Fruit fly (Drosophila melanogaster) Kc167 (cell line): Measurements from ENCODE around the gene Osi17.

Experiments
- Myc ChIP-seq: fragments of >200 bp; optimal IDR thresholded peaks from 2 replicates; lab custom pipeline; 2017; ENCODE audit warnings: missing external identifiers
- Sin3A ChIP-seq: fragments of >200 bp; optimal IDR thresholded peaks from 2 replicates; lab custom pipeline; 2018; ENCODE audit warnings: missing external identifiers
- h ChIP-seq: fragments of >200 bp; optimal IDR thresholded peaks from 3 replicates; lab custom pipeline; 2018; ENCODE audit warnings: missing external identifiers
- insv ChIP-seq: fragments of >200 bp; optimal IDR thresholded peaks from 3 replicates; lab custom pipeline; 2018; ENCODE audit warnings: missing external identifiers
- psq ChIP-seq: fragments of >200 bp; optimal IDR thresholded peaks from 2 replicates; lab custom pipeline; 2017; ENCODE audit warnings: missing external identifiers
- ttk ChIP-seq: sonication (Bioruptor generic); optimal IDR thresholded peaks from 2 replicates; lab custom pipeline; 2017; ENCODE audit warnings: missing external identifiers

The Osi17 gene

dm6 chr3R:6301257-6301839, 10.2 kb upstream of the Osi17 start, which contains the start of gene Osi15:
Osi15 (plus strand) TSS chr3R:6301804.
- no peak for TF ChIP-seq ttk (lab: Kevin White, UChicago)
- no peak for TF ChIP-seq Myc
- no peak for TF ChIP-seq Sin3A (lab: Kevin White, UChicago)
- no peak for TF ChIP-seq insv (lab: Kevin White, UChicago)
- TF ChIP-seq h (lab: Kevin White, UChicago): no peak
- no peak for TF ChIP-seq psq (lab: Kevin White, UChicago)

- TF ChIP-seq insv (lab: Kevin White, UChicago) (no peak), psq (lab: Kevin White, UChicago) (no peak), h (lab: Kevin White, UChicago) (no peak), ttk (lab: Kevin White, UChicago) (no peak), Sin3A (lab: Kevin White, UChicago) (no peak), Myc (no peak)
Observed at dm6 chr3R:6303738-6304137, 7.8 kb upstream of the Osi17 start, which contains the start of gene CG46396. CG46396 (plus strand) TSS chr3R:6304038.

- TF ChIP-seq ttk (lab: Kevin White, UChicago): no peak
Observed at dm6 chr3R:6304947-6305346, 6.6 kb upstream of the Osi17 start, which contains the start of gene Osi16. Osi16 (plus strand) TSS chr3R:6305247.

dm6 chr3R:6306584-6306983, 5.0 kb upstream of the Osi17 start, which contains the start of gene CG46026:
CG46026 (plus strand) TSS chr3R:6306884.
- no peak for TF ChIP-seq Myc
- no peak for TF ChIP-seq psq (lab: Kevin White, UChicago)
- no peak for TF ChIP-seq Sin3A (lab: Kevin White, UChicago)

- TF ChIP-seq insv (lab: Kevin White, UChicago) (no peak), psq (lab: Kevin White, UChicago) (no peak), ttk (lab: Kevin White, UChicago) (no peak), Sin3A (lab: Kevin White, UChicago) (no peak)
Observed at dm6 chr3R:6309676-6310075, 1.9 kb upstream of the Osi17 start, which contains the start of gene CG31560. CG31560 (plus strand) TSS chr3R:6309976.

dm6 chr3R:6315078-6315477, 3.5 kb downstream of the Osi17 start:
- TF ChIP-seq psq (lab: Kevin White, UChicago) (no peak), insv (lab: Kevin White, UChicago) (no peak), Myc (no peak), Sin3A (lab: Kevin White, UChicago) (no peak), ttk (lab: Kevin White, UChicago) (no peak), h (lab: Kevin White, UChicago) (no peak)

- TF ChIP-seq ttk (lab: Kevin White, UChicago) (no peak), Sin3A (lab: Kevin White, UChicago) (no peak), insv (lab: Kevin White, UChicago) (no peak), psq (lab: Kevin White, UChicago) (no peak), h (lab: Kevin White, UChicago) (no peak), Myc (no peak)
Observed at dm6 chr3R:6329774-6330298, 18.3 kb downstream of the Osi17 start, which contains the start of gene Osi18. Osi18 (plus strand) TSS chr3R:6330248.

- TF ChIP-seq psq (lab: Kevin White, UChicago): no peak
- TF ChIP-seq Myc: no peak
- TF ChIP-seq ttk (lab: Kevin White, UChicago): no peak
- no peak for TF ChIP-seq Sin3A (lab: Kevin White, UChicago)
- TF ChIP-seq h (lab: Kevin White, UChicago): no peak
- no peak for TF ChIP-seq insv (lab: Kevin White, UChicago)
Observed at dm6 chr3R:6334906-6335433, 23.4 kb downstream of the Osi17 start, which contains the start of gene Osi19. Osi19 (plus strand) TSS chr3R:6335362.

dm6 chr3R:6337397-6337796, 25.8 kb downstream of the Osi17 start:
- TF ChIP-seq ttk (lab: Kevin White, UChicago): no peak
- TF ChIP-seq insv (lab: Kevin White, UChicago): no peak
- no peak for TF ChIP-seq Myc
- no peak for TF ChIP-seq h (lab: Kevin White, UChicago)
- TF ChIP-seq psq (lab: Kevin White, UChicago): no peak
- TF ChIP-seq Sin3A (lab: Kevin White, UChicago): no peak

- TF ChIP-seq Sin3A (lab: Kevin White, UChicago): no peak
- TF ChIP-seq Myc: no peak
- TF ChIP-seq psq (lab: Kevin White, UChicago): no peak
Observed at dm6 chr3R:6339795-6340194, 28.2 kb downstream of the Osi17 start, which contains the start of gene Osi20. Osi20 (plus strand) TSS chr3R:6340095.

dm6 chr3R:6341668-6342067, 30.1 kb downstream of the Osi17 start, which contains the start of gene CG17917:
CG17917 (plus strand) TSS chr3R:6341968.
- TF ChIP-seq ttk (lab: Kevin White, UChicago) (no peak), Myc (no peak), insv (lab: Kevin White, UChicago) (no peak), Sin3A (lab: Kevin White, UChicago) (no peak), h (lab: Kevin White, UChicago) (no peak), psq (lab: Kevin White, UChicago) (no peak)

dm6 chr3R:6342702-6343101, 31.1 kb downstream of the Osi17 start, which contains the start of gene CG10298:
CG10298 (plus strand) TSS chr3R:6343002.
- no peak for TF ChIP-seq psq (lab: Kevin White, UChicago)
- TF ChIP-seq ttk (lab: Kevin White, UChicago): no peak
- no peak for TF ChIP-seq h (lab: Kevin White, UChicago)
- no peak for TF ChIP-seq Myc
- no peak for TF ChIP-seq insv (lab: Kevin White, UChicago)
- no peak for TF ChIP-seq Sin3A (lab: Kevin White, UChicago)
